Fruit fly (Drosophila melanogaster) whole organism, pupa: ENCODE measurements around the gene Chchd2.
A peak's percentile ranks its signal among the peaks of the same experiment; 100 is the strongest.

Experiments used
- CG10348 ChIP-seq: fragments of 200-800 bp; sonication (Bioruptor generic); IDR thresholded peaks from 2 replicates; pipeline ENCODE4 v1.3.6; 2022; ENCODE audit warnings: missing biosample characterization, missing genetic modification characterization
- CG12605 ChIP-seq: fragments of 200-800 bp; sonication (Bioruptor generic); IDR thresholded peaks from 2 replicates; pipeline ENCODE4 v1.3.6; 2022; ENCODE audit warnings: missing biosample characterization, missing genetic modification characterization
- CG13204 ChIP-seq: fragments of 200-800 bp; sonication (Bioruptor generic); optimal IDR thresholded peaks from 2 replicates; lab custom pipeline; 2018; ENCODE audit warnings: missing biosample characterization, mild to moderate bottlenecking, missing genetic modification characterization, moderate library complexity
- CG14655 ChIP-seq: fragments of 200-800 bp; sonication (Bioruptor generic); optimal IDR thresholded peaks from 3 replicates; lab custom pipeline; 2017; ENCODE audit warnings: mild to moderate bottlenecking, missing biosample characterization, missing genetic modification reagents, missing genetic modification characterization
- CG15710 ChIP-seq: fragments of 200-800 bp; sonication (Bioruptor generic); optimal IDR thresholded peaks from 2 replicates; lab custom pipeline; 2018; ENCODE audit warnings: missing biosample characterization, mild to moderate bottlenecking, missing genetic modification characterization, moderate library complexity
- CG17806 ChIP-seq: fragments of 200-800 bp; sonication (Bioruptor generic); optimal IDR thresholded peaks from 2 replicates; lab custom pipeline; 2018; ENCODE audit warnings: missing biosample characterization, mild to moderate bottlenecking, missing genetic modification characterization, moderate library complexity
- CG32121 ChIP-seq: fragments of 200-800 bp; sonication (Bioruptor generic); IDR thresholded peaks from 2 replicates; pipeline ENCODE4 v1.3.6; 2022; ENCODE audit warnings: missing biosample characterization, missing genetic modification characterization
- CG34367 ChIP-seq: fragments of 200-800 bp; sonication (Bioruptor generic); optimal IDR thresholded peaks from 2 replicates; lab custom pipeline; 2018; ENCODE audit warnings: missing biosample characterization, mild to moderate bottlenecking, missing genetic modification characterization
- CG4496 ChIP-seq: fragments of 200-800 bp; sonication (Bioruptor generic); IDR thresholded peaks from 3 replicates; pipeline ENCODE4 v1.3.6; 2022; ENCODE audit warnings: missing biosample characterization, missing genetic modification characterization
- CG8159 ChIP-seq: fragments of 200-800 bp; sonication (Bioruptor generic); optimal IDR thresholded peaks from 3 replicates; lab custom pipeline; 2018; ENCODE audit warnings: missing biosample characterization, mild to moderate bottlenecking, missing genetic modification characterization, moderate library complexity
- CG8301 ChIP-seq: fragments of 200-800 bp; sonication (Bioruptor generic); optimal IDR thresholded peaks from 2 replicates; lab custom pipeline; 2018; ENCODE audit warnings: missing biosample characterization, mild to moderate bottlenecking, missing genetic modification characterization
- CG9948 ChIP-seq: fragments of 200-800 bp; sonication (Bioruptor generic); optimal IDR thresholded peaks from 2 replicates; lab custom pipeline; 2018; ENCODE audit warnings: missing biosample characterization, mild to moderate bottlenecking, missing genetic modification characterization, moderate library complexity
- D1 ChIP-seq: fragments of 200-800 bp; sonication (Bioruptor generic); optimal IDR thresholded peaks from 2 replicates; lab custom pipeline; 2018; ENCODE audit warnings: missing biosample characterization, mild to moderate bottlenecking, missing genetic modification characterization, moderate library complexity
- EcR ChIP-seq: fragments of 200-800 bp; sonication (Bioruptor generic); optimal IDR thresholded peaks from 3 replicates; lab custom pipeline; 2019; ENCODE audit warnings: missing biosample characterization, missing genetic modification characterization, mild to moderate bottlenecking, moderate library complexity, missing genetic modification reagents
- Ets98B ChIP-seq: fragments of 200-800 bp; sonication (Bioruptor generic); IDR thresholded peaks from 2 replicates; pipeline ENCODE4 v1.3.6; 2022; ENCODE audit warnings: missing biosample characterization, missing genetic modification characterization
- Pif1A ChIP-seq: fragments of 200-800 bp; sonication (Bioruptor generic); optimal IDR thresholded peaks from 3 replicates; lab custom pipeline; 2016; ENCODE audit warnings: missing biosample characterization, missing genetic modification characterization
- Pif1B ChIP-seq: fragments of 200-800 bp; sonication (Bioruptor generic); optimal IDR thresholded peaks from 3 replicates; lab custom pipeline; 2016; ENCODE audit warnings: missing biosample characterization, missing genetic modification characterization
- Snoo ChIP-seq: fragments of 200-800 bp; sonication (Bioruptor generic); optimal IDR thresholded peaks from 3 replicates; lab custom pipeline; 2017; ENCODE audit warnings: missing biosample characterization, mild to moderate bottlenecking, missing genetic modification characterization, inconsistent platforms
- fd96Ca ChIP-seq: fragments of 200-800 bp; sonication (Bioruptor generic); IDR thresholded peaks from 3 replicates; pipeline ENCODE4 v1.3.6; 2022; ENCODE audit warnings: missing biosample characterization, missing genetic modification characterization
- gl ChIP-seq: fragments of 200-800 bp; sonication (Bioruptor generic); optimal IDR thresholded peaks from 2 replicates; lab custom pipeline; 2018; ENCODE audit warnings: missing biosample characterization, mild to moderate bottlenecking, missing genetic modification characterization
- rn ChIP-seq: fragments of 200-800 bp; sonication (Bioruptor generic); IDR thresholded peaks from 2 replicates; pipeline ENCODE4 v1.3.6; 2022; ENCODE audit warnings: missing biosample characterization, missing genetic modification characterization

Gene Chchd2

dm6 chrX:17122425-17123094 lies 26.2 kb upstream of the Chchd2 start:
- TF ChIP-seq fd96Ca = no peak
- TF ChIP-seq D1 (tag; lab: Kevin White, UChicago) = no peak
- no peak for TF ChIP-seq CG4496 (GFP tag; lab: Robert Waterston, UW)
- TF ChIP-seq CG8301 = no peak
- no peak for TF ChIP-seq Pif1A (GFP tag; lab: Kevin White, UChicago)
- no peak for TF ChIP-seq gl
- TF ChIP-seq Snoo = no peak

dm6 chrX:17123545-17124203 lies 25.1 kb upstream of the Chchd2 start:
- TF ChIP-seq Snoo (peak; percentile 21), CG17806 (tag; lab: Kevin White, UChicago) (peak; percentile 33), CG8301 (peak; percentile 35), CG14655 (GFP tag; lab: Kevin White, UChicago) (peak; percentile 43), rn (GFP tag; lab: Robert Waterston, UW) (no peak), CG34367 (tag; lab: Kevin White, UChicago) (no peak), CG8159 (tag; lab: Kevin White, UChicago) (peak; percentile 52), CG10348 (GFP tag; lab: Robert Waterston, UW) (no peak; the same call in 1 of the 2 replicates), CG15710 (peak; percentile 44), CG4496 (GFP tag; lab: Robert Waterston, UW) (peak; percentile 69; the same call in 2 of the 3 replicates), EcR (GFP tag; lab: Kevin White, UChicago) (no peak), CG13204 (no peak), CG9948 (tag; lab: Kevin White, UChicago) (peak; percentile 22), Pif1A (GFP tag; lab: Kevin White, UChicago) (peak; percentile 43), Ets98B (GFP tag; lab: Robert Waterston, UW) (peak; percentile 42; the same call in 1 of the 2 replicates), fd96Ca (peak; percentile 25; the same call in 1 of the 3 replicates), D1 (tag; lab: Kevin White, UChicago) (no peak), CG32121 (peak; percentile 67), gl (no peak), Pif1B (GFP tag; lab: Kevin White, UChicago) (peak; percentile 40), CG12605 (GFP tag; lab: Robert Waterston, UW) (0 out of 2 replicates have a peak, but pooled peaks have one; percentile 23)

- TF ChIP-seq CG8159 (tag; lab: Kevin White, UChicago) = peak; percentile 55
- TF ChIP-seq CG32121 = peak; percentile 41; the same call in 1 of the 2 replicates
- TF ChIP-seq CG10348 (GFP tag; lab: Robert Waterston, UW) = no peak
- TF ChIP-seq EcR (GFP tag; lab: Kevin White, UChicago) = peak; percentile 42
- TF ChIP-seq Ets98B (GFP tag; lab: Robert Waterston, UW) = 0 out of 2 replicates have a peak, but pooled peaks have one; percentile 14
- TF ChIP-seq CG12605 (GFP tag; lab: Robert Waterston, UW) = peak; percentile 9; the same call in 1 of the 2 replicates
- TF ChIP-seq D1 (tag; lab: Kevin White, UChicago) = no peak
- TF ChIP-seq Snoo = no peak
- peak; percentile 37; the same call in 1 of the 3 replicates for TF ChIP-seq fd96Ca
- TF ChIP-seq Pif1A (GFP tag; lab: Kevin White, UChicago) = peak; percentile 32
- peak; percentile 19 for TF ChIP-seq CG13204
- TF ChIP-seq CG9948 (tag; lab: Kevin White, UChicago) = peak; percentile 20
- TF ChIP-seq gl = peak; percentile 48
- no peak for TF ChIP-seq CG34367 (tag; lab: Kevin White, UChicago)
- peak; percentile 40 for TF ChIP-seq CG14655 (GFP tag; lab: Kevin White, UChicago)
- TF ChIP-seq CG4496 (GFP tag; lab: Robert Waterston, UW) = peak; percentile 18; the same call in 2 of the 3 replicates
- TF ChIP-seq CG15710 = peak; percentile 23
- TF ChIP-seq Pif1B (GFP tag; lab: Kevin White, UChicago) = peak; percentile 46
- TF ChIP-seq CG8301 = peak; percentile 23
- TF ChIP-seq rn (GFP tag; lab: Robert Waterston, UW) = no peak
- peak; percentile 58 for TF ChIP-seq CG17806 (tag; lab: Kevin White, UChicago)
These were observed 23.6 kb upstream of the Chchd2 start for dm6 chrX:17125017-17125821.

- no peak for TF ChIP-seq CG8159 (tag; lab: Kevin White, UChicago)
- TF ChIP-seq CG32121 = peak; percentile 62; the same call in 1 of the 2 replicates
- no peak for TF ChIP-seq CG13204
- peak; percentile 52 for TF ChIP-seq Pif1B (GFP tag; lab: Kevin White, UChicago)
- no peak for TF ChIP-seq EcR (GFP tag; lab: Kevin White, UChicago)
- peak; percentile 58; the same call in 2 of the 3 replicates for TF ChIP-seq CG4496 (GFP tag; lab: Robert Waterston, UW)
- TF ChIP-seq Pif1A (GFP tag; lab: Kevin White, UChicago) = peak; percentile 39
- TF ChIP-seq Snoo = peak; percentile 17
- no peak for TF ChIP-seq fd96Ca
- TF ChIP-seq CG34367 (tag; lab: Kevin White, UChicago) = no peak
- TF ChIP-seq D1 (tag; lab: Kevin White, UChicago) = peak; percentile 9
- peak; percentile 61; the same call in 1 of the 2 replicates for TF ChIP-seq Ets98B (GFP tag; lab: Robert Waterston, UW)
- no peak for TF ChIP-seq CG10348 (GFP tag; lab: Robert Waterston, UW)
- no peak for TF ChIP-seq CG9948 (tag; lab: Kevin White, UChicago)
- peak; percentile 41 for TF ChIP-seq CG17806 (tag; lab: Kevin White, UChicago)
- TF ChIP-seq rn (GFP tag; lab: Robert Waterston, UW) = no peak
- no peak for TF ChIP-seq gl
- TF ChIP-seq CG14655 (GFP tag; lab: Kevin White, UChicago) = no peak
- peak; percentile 31 for TF ChIP-seq CG8301
- TF ChIP-seq CG15710 = peak; percentile 29
- peak; percentile 23; the same call in 1 of the 2 replicates for TF ChIP-seq CG12605 (GFP tag; lab: Robert Waterston, UW)
These were observed 18.9 kb upstream of the Chchd2 start for dm6 chrX:17129733-17130466.
